Worm (Caenorhabditis elegans) whole organism, L2 larva: ENCODE measurements around the gene W02D7.4.

Experiments
- ZK546.5 ChIP-seq: sonication (generic microtip); optimal IDR thresholded peaks from 2 replicates; lab custom pipeline; 2017; ENCODE audit warnings: missing biosample characterization, missing genetic modification characterization
- ama-1 ChIP-seq: fragments of 150-350 bp; optimal IDR thresholded peaks from 2 replicates; lab custom pipeline; 2018; ENCODE audit warnings: inconsistent platforms
- lin-13 ChIP-seq: fragments of 150-350 bp; optimal IDR thresholded peaks from 2 replicates; lab custom pipeline; 2014; ENCODE audit warnings: missing biosample characterization, missing genetic modification reagents, missing genetic modification characterization
- nhr-11 ChIP-seq: fragments of 150-350 bp; optimal IDR thresholded peaks from 2 replicates; lab custom pipeline; 2014; ENCODE audit warnings: missing biosample characterization, missing genetic modification characterization
- skn-1 ChIP-seq: sonication (generic microtip); optimal IDR thresholded peaks from 2 replicates; lab custom pipeline; 2017; ENCODE audit warnings: missing biosample characterization, missing genetic modification characterization
- unc-39 ChIP-seq: fragments of 150-350 bp; optimal IDR thresholded peaks from 2 replicates; lab custom pipeline; 2014; ENCODE audit warnings: missing biosample characterization, missing genetic modification characterization
- zag-1 ChIP-seq: fragments of 150-350 bp; optimal IDR thresholded peaks from 2 replicates; lab custom pipeline; 2014; ENCODE audit warnings: missing biosample characterization, missing genetic modification characterization

DNA sequence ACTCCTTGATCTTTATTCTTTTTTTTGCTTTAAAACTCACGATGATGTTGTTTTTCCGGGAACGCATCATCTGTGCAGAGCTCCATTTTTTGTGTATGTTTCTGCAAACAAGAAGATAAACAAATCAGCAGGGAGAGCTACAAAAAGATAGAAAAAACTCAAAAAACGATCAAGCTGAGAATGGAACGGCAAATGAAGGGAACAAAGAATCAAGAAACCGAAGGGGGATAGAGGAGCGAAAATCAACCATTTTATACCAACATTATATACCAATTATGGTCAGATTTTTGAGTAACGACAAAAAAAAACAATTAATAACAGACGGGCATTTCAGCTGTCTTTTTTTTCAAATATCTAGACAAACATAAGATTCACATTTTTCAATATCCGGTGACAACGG lies 12.6 kb downstream of the W02D7.4 start, which contains the start of gene slc-17.5:
- TF ChIP-seq zag-1 (tag; lab: Kevin White, UChicago) (no peak), ZK546.5 (tag; lab: Kevin White, UChicago) (no peak), lin-13 (no peak), ama-1 (no peak), nhr-11 (tag; lab: Kevin White, UChicago) (no peak), unc-39 (tag; lab: Kevin White, UChicago) (no peak), skn-1 (tag; lab: Kevin White, UChicago) (no peak)
